In the genomic region with DNA sequence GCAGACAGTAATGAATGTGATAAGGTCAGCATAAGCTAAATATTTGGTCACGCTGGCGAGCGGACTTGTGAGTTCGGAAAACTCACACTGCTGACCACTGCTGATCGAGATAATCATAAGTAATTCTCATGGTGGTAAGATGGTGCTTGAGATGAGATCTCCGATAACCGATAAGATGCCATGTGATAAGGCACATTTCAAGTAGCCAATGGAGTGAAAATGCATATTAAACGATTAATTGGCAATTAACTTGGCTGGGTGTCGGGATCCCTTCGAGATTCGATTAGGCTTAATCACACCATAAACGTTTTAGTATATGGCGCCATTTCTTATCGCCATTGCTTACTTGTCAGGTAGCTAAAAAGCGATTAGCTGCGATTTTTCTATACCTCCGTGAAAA, we compare ENCODE assay signal across 2 fruit fly cellular contexts.
A peak's percentile ranks its signal among the peaks of the same experiment; 100 is the strongest.
TF ChIP-seq lines count a peak whose summit lies in the region.

No protein-coding gene starts in this region.

- no peak for TF ChIP-seq CTCF in whole organism, embryonic (GFP tag; optimal IDR thresholded peaks at IDR 0.05; lab: Kevin White, UChicago)

TF ChIP-seq in whole organism, adult, 20 proteins besides CTCF, POLR2A, EP300 and RAD21:
- TF ChIP-seq cic (GFP tag; optimal IDR thresholded peaks at IDR 0.05; lab: Kevin White, UChicago): peak; percentile 29
- peak; percentile 33 for TF ChIP-seq tj (GFP tag; optimal IDR thresholded peaks at IDR 0.05; lab: Kevin White, UChicago)
- no peak for TF ChIP-seq Clk (GFP tag; optimal IDR thresholded peaks at IDR 0.05; lab: Kevin White, UChicago)
- TF ChIP-seq toe (GFP tag; optimal IDR thresholded peaks at IDR 0.05; lab: Kevin White, UChicago): no peak
TF ChIP-seq in whole organism, adult: peak in this region for 2.

TF ChIP-seq in whole organism, embryonic, 481 proteins besides CTCF, POLR2A, EP300 and RAD21:
- TF ChIP-seq exex (tag; optimal IDR thresholded peaks at IDR 0.05; lab: Kevin White, UChicago): peak; percentile 98
- TF ChIP-seq CG17612 (GFP tag; IDR thresholded peaks at IDR 0.05; lab: Robert Waterston, UW): no peak
- peak; percentile 52 for TF ChIP-seq sens (GFP tag; lab: Kevin White, UChicago)
- no peak for TF ChIP-seq Nf-YA (GFP tag; IDR thresholded peaks at IDR 0.05; lab: Robert Waterston, UW)
- TF ChIP-seq CG7372 (GFP tag; IDR thresholded peaks at IDR 0.05; lab: Robert Waterston, UW): no peak
- peak; percentile 66 for TF ChIP-seq zen (tag; optimal IDR thresholded peaks at IDR 0.05; lab: Kevin White, UChicago)
- no peak for TF ChIP-seq cad (GFP tag; optimal IDR thresholded peaks at IDR 0.05; lab: Kevin White, UChicago)
- no peak for TF ChIP-seq CG17328 (GFP tag; IDR thresholded peaks at IDR 0.05; lab: Robert Waterston, UW)
- no peak for TF ChIP-seq CG17802 (tag; optimal IDR thresholded peaks at IDR 0.05; lab: Kevin White, UChicago)
- no peak for TF ChIP-seq CkIIα-i1 (GFP tag; IDR thresholded peaks at IDR 0.05; lab: Robert Waterston, UW)
- TF ChIP-seq Usf (GFP tag; optimal IDR thresholded peaks at IDR 0.05; lab: Kevin White, UChicago): no peak
- TF ChIP-seq run (tag; optimal IDR thresholded peaks at IDR 0.05; lab: Kevin White, UChicago): no peak
- TF ChIP-seq CG3847 (GFP tag; IDR thresholded peaks at IDR 0.05; lab: Robert Waterston, UW): no peak
- TF ChIP-seq CG6791 (GFP tag; IDR thresholded peaks at IDR 0.05; lab: Robert Waterston, UW; ENCODE audit: partially characterized antibody): no peak
- no peak for TF ChIP-seq fd102C (GFP tag; optimal IDR thresholded peaks at IDR 0.05; lab: Kevin White, UChicago)
- TF ChIP-seq grn (GFP tag; optimal IDR thresholded peaks at IDR 0.05; lab: Kevin White, UChicago): peak; percentile 98
- peak; percentile 42 for TF ChIP-seq gro (GFP tag; optimal IDR thresholded peaks at IDR 0.05; lab: Kevin White, UChicago)
- TF ChIP-seq sug (tag; optimal IDR thresholded peaks at IDR 0.05; lab: Kevin White, UChicago): peak; percentile 91
- TF ChIP-seq cwo (GFP tag; optimal IDR thresholded peaks at IDR 0.05; lab: Kevin White, UChicago): no peak
- TF ChIP-seq psq (GFP tag; optimal IDR thresholded peaks at IDR 0.05; lab: Kevin White, UChicago): no peak
- TF ChIP-seq CG15479 (GFP tag; optimal IDR thresholded peaks at IDR 0.05; lab: Kevin White, UChicago): peak; percentile 58
- TF ChIP-seq pros (GFP tag; optimal IDR thresholded peaks at IDR 0.05; lab: Kevin White, UChicago): no peak
- no peak for TF ChIP-seq jumu (GFP tag; optimal IDR thresholded peaks at IDR 0.05; lab: Kevin White, UChicago)
